Worm (Caenorhabditis elegans): ENCODE results near the gene srh-45.

Gene srh-45

ce11 chrV:11279564-11279963 is 25.2 kb downstream of the srh-45 start (continued):
- TF ChIP-seq tbp1 (GFP tag; optimal IDR thresholded peaks at IDR 0.05) (no peak), lsl-1 (GFP tag; optimal IDR thresholded peaks at IDR 0.05) (peak; percentile 93), B0261.1 (tag; optimal IDR thresholded peaks at IDR 0.05) (no peak), snpc-3.4 (tag; optimal IDR thresholded peaks at IDR 0.05) (peak; percentile 72), lir-1 (GFP tag; conservative IDR thresholded peaks at IDR 0.05) (no peak), dox-1 (GFP tag; IDR thresholded peaks at IDR 0.05) (no peak), nfya-1 (tag; optimal IDR thresholded peaks at IDR 0.05; ENCODE audit: borderline replicate concordance, insufficient read depth) (no peak), zim-3 (tag; optimal IDR thresholded peaks at IDR 0.05) (no peak), die-1 (tag; optimal IDR thresholded peaks at IDR 0.05) (no peak), mel-28 (tag; optimal IDR thresholded peaks at IDR 0.05; ENCODE audit: borderline replicate concordance) (no peak), mes-4 (tag; optimal IDR thresholded peaks at IDR 0.05) (no peak), ceh-40 (GFP tag; IDR thresholded peaks at IDR 0.05) (no peak), nhr-27 (tag; optimal IDR thresholded peaks at IDR 0.05) (no peak), mcd-1 (GFP tag; IDR thresholded peaks at IDR 0.05) (peak; percentile 37; the same call in 1 of the 2 replicates), ztf-22 (GFP tag; optimal IDR thresholded peaks at IDR 0.05) (no peak), hmg-20 (GFP tag; IDR thresholded peaks at IDR 0.05) (no peak), cebp-2 (GFP tag; IDR thresholded peaks at IDR 0.05) (no peak), ztf-28 (GFP tag; IDR thresholded peaks at IDR 0.05) (no peak), B0019.2 (GFP tag; conservative IDR thresholded peaks at IDR 0.05) (no peak), mxl-1 (tag; optimal IDR thresholded peaks at IDR 0.05) (no peak), madf-6 (GFP tag; IDR thresholded peaks at IDR 0.05) (peak; percentile 95), madf-8 (GFP tag; conservative IDR thresholded peaks at IDR 0.05) (peak; percentile 81), hlh-26 (GFP tag; conservative IDR thresholded peaks at IDR 0.05) (no peak), F52B5.7 (tag; optimal IDR thresholded peaks at IDR 0.05) (no peak), rec-8 (tag; optimal IDR thresholded peaks at IDR 0.05) (no peak), C17E4.6 (GFP tag; IDR thresholded peaks at IDR 0.05) (no peak), F22D6.2 (tag; optimal IDR thresholded peaks at IDR 0.05) (no peak), F37B4.10 (GFP tag; IDR thresholded peaks at IDR 0.05) (no peak), ztf-25 (GFP tag; IDR thresholded peaks at IDR 0.05) (no peak), D2030.7 (GFP tag; IDR thresholded peaks at IDR 0.05) (peak; percentile 51; the same call in 1 of the 2 replicates), ceh-79 (tag; optimal IDR thresholded peaks at IDR 0.05) (no peak), bed-2 (GFP tag; IDR thresholded peaks at IDR 0.05) (no peak), Y67H2A.10 (GFP tag; conservative IDR thresholded peaks at IDR 0.05) (no peak), attf-6 (GFP tag; IDR thresholded peaks at IDR 0.05) (no peak), F57C9.4 (tag; optimal IDR thresholded peaks at IDR 0.05) (no peak), zfh-2 (GFP tag; conservative IDR thresholded peaks at IDR 0.05) (no peak), atf-7 (tag; optimal IDR thresholded peaks at IDR 0.05) (no peak), Y53F4B.3 (GFP tag; IDR thresholded peaks at IDR 0.05) (no peak), rpc-1 (optimal IDR thresholded peaks at IDR 0.05) (no peak), rpc-1 (tag; optimal IDR thresholded peaks at IDR 0.05) (no peak), athp-1 (tag; optimal IDR thresholded peaks at IDR 0.05) (peak; percentile 6), ets-4 (GFP tag; optimal IDR thresholded peaks at IDR 0.05) (no peak), K12H6.12 (tag; optimal IDR thresholded peaks at IDR 0.05) (no peak), rcor-1 (GFP tag; IDR thresholded peaks at IDR 0.05) (no peak), hlh-12 (tag; optimal IDR thresholded peaks at IDR 0.05) (no peak), lin-54 (GFP tag; optimal IDR thresholded peaks at IDR 0.05) (peak; percentile 78), bed-1 (GFP tag; IDR thresholded peaks at IDR 0.05) (no peak), ztf-26 (tag; optimal IDR thresholded peaks at IDR 0.05) (no peak), C06A6.2 (GFP tag; conservative IDR thresholded peaks at IDR 0.05) (no peak), snpc-1.3 (tag; optimal IDR thresholded peaks at IDR 0.05; ENCODE audit: insufficient read depth) (peak; percentile 40)
